Worm (Caenorhabditis elegans): ENCODE results near the gene oat-1.

ce11 chrIV:8496263-8496662 lies 23.9 kb upstream of the oat-1 start, which contains the start of gene C28C12.12:
- TF ChIP-seq sma-9 (GFP tag; optimal IDR thresholded peaks at IDR 0.05) (no peak), sma-9 (tag; optimal IDR thresholded peaks at IDR 0.05) (no peak), peb-1 (tag; optimal IDR thresholded peaks at IDR 0.05) (no peak), dmd-4 (tag; optimal IDR thresholded peaks at IDR 0.05) (no peak), unc-62 (GFP tag; optimal IDR thresholded peaks at IDR 0.05) (no peak), mdl-1 (tag; optimal IDR thresholded peaks at IDR 0.05) (no peak), lin-39 (tag; optimal IDR thresholded peaks at IDR 0.05) (no peak), nhr-237 (tag; optimal IDR thresholded peaks at IDR 0.05) (no peak), ZK546.5 (tag; optimal IDR thresholded peaks at IDR 0.05) (no peak), nhr-25 (tag; optimal IDR thresholded peaks at IDR 0.05) (no peak), unc-39 (tag; optimal IDR thresholded peaks at IDR 0.05) (no peak), nhr-21 (tag; optimal IDR thresholded peaks at IDR 0.05) (no peak), gmeb-1 (tag; optimal IDR thresholded peaks at IDR 0.05) (no peak)
